Fruit fly (Drosophila melanogaster): ENCODE results near the gene Ssdp.

Gene Ssdp

DNA sequence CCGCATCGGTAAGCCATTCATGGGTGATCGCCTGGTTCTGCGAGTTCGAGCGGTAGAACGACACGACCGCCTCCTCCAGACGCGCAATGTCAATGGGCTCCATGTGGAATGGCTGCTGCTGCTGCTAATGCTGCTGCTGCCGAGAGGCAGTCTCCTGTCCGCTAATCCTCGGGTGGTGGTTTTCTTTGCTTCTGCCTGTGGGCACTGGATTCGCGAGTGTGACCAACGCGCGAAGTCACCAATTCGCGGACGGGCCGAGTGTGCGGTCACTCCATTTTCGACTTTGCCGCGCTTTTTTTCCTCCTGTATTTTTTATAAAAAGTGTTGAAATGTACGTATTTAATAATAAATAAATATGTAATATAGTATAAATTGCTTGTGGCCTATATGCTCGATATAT lies 16.2 kb downstream of the Ssdp start, which contains the start of gene cdm:
TSS of gene cdm (minus strand) at position 236 of the 400 bp plus-strand sequence.
- TF ChIP-seq CG14711 (tag; optimal IDR thresholded peaks at IDR 0.05) (no peak), bab1 (GFP tag; optimal IDR thresholded peaks at IDR 0.05) (peak; percentile 62)

DNA sequence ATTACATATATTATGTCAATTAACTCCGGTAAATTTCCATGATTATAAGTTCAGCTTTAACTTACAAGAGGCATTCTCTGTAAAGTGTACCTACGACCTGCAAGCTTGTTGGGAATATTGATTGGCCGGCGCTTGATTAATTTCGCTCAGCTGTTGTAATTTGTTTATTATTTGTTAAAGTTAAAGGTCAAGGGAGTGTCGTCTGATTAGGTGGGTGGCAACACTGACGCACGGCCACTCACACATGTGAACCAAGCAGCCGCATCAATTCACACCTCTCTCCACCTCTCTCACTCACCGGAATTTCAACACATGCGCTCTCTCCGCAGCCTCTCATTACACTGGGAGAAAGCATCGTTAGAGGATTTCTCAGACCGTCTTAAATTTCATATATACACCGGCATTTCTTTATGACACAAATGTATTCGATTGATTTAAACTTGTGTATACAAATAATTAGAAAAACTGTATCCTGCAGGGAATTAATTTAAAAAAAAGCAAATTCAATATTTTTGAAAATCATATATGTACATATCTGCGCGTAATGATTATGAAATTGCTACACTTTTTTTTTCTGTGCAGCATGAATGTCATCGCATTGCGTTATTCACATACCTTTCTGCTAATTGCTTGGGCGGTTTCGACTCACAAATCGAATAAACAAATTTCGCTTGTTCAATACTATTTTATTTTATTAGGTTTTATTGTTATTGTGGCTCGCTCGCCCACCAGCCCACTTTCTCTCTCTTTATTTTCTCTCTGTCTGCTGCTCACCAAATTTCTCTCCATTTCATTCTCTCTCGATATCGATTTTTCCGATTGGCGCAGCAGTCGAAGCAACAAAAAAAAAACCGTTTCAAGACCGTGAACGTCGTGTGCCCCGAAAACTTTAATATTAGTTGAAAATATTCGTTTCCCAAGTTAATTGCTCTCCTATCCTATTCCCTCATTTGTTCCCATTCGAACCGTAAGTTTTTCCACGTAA lies 27.1 kb downstream of the Ssdp start:
- TF ChIP-seq toe (GFP tag; optimal IDR thresholded peaks at IDR 0.05) (peak; percentile 91), Clk (GFP tag; optimal IDR thresholded peaks at IDR 0.05) (peak; percentile 78), CG7045 (GFP tag; optimal IDR thresholded peaks at IDR 0.05) (peak; percentile 91), kay (GFP tag; ENCODE audit: borderline replicate concordance) (no peak), CG7101 (tag; optimal IDR thresholded peaks at IDR 0.05) (peak; percentile 89), CG11617 (GFP tag; optimal IDR thresholded peaks at IDR 0.05) (peak; percentile 91), Hr96 (GFP tag; optimal IDR thresholded peaks at IDR 0.05) (peak; percentile 79), CG14711 (tag; optimal IDR thresholded peaks at IDR 0.05) (peak; percentile 74), cnc (optimal IDR thresholded peaks at IDR 0.05) (no peak), Crg-1 (GFP tag; optimal IDR thresholded peaks at IDR 0.05) (peak; percentile 44), CG33017 (tag; optimal IDR thresholded peaks at IDR 0.05) (peak; percentile 91), pad (GFP tag; optimal IDR thresholded peaks at IDR 0.05) (peak; percentile 69), bab1 (GFP tag; optimal IDR thresholded peaks at IDR 0.05) (peak; percentile 54), CG12768 (GFP tag; optimal IDR thresholded peaks at IDR 0.05) (peak; percentile 89), tj (GFP tag; optimal IDR thresholded peaks at IDR 0.05) (peak; percentile 60), CG5204 (GFP tag; optimal IDR thresholded peaks at IDR 0.05) (peak; percentile 88), CG1620 (GFP tag; optimal IDR thresholded peaks at IDR 0.05) (peak; percentile 55), cic (GFP tag; optimal IDR thresholded peaks at IDR 0.05) (peak; percentile 70), Mnt (GFP tag; optimal IDR thresholded peaks at IDR 0.05) (peak; percentile 46), ovo (GFP tag; optimal IDR thresholded peaks at IDR 0.05) (peak; percentile 35)

DNA sequence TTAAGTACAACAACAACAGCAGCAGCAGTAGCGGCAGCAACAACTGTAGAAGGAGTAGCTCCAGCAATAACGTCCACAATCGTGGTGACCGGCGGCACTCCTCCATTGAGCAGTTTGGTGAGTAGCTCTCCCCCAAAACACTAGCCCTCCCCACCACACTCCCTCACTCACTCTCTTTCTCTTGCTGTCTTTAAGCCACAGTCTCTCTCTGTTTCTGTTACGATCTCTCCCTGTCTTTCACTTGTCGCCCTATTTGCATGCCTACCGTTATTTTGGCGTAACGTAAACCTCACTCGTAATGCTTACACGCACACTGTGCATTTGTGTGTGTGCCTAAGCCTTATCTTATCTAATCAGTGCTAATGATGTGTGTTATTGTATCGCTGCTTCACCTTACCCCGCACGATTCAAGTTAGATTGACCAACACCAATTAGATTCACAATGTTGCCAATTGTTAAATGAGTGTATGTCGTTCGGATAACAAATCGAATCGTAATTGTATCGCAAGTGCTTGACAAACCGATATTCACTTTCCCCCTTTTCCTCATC lies 29.3 kb downstream of the Ssdp start:
- TF ChIP-seq pad (GFP tag; optimal IDR thresholded peaks at IDR 0.05) (peak; percentile 97), CG12768 (GFP tag; optimal IDR thresholded peaks at IDR 0.05) (no peak), CG7101 (tag; optimal IDR thresholded peaks at IDR 0.05) (peak; percentile 14), Clk (GFP tag; optimal IDR thresholded peaks at IDR 0.05) (no peak), CG5204 (GFP tag; optimal IDR thresholded peaks at IDR 0.05) (no peak), Crg-1 (GFP tag; optimal IDR thresholded peaks at IDR 0.05) (no peak), Hr96 (GFP tag; optimal IDR thresholded peaks at IDR 0.05) (no peak), toe (GFP tag; optimal IDR thresholded peaks at IDR 0.05) (no peak), kay (GFP tag; ENCODE audit: borderline replicate concordance) (no peak), CG7045 (GFP tag; optimal IDR thresholded peaks at IDR 0.05) (no peak), CG1620 (GFP tag; optimal IDR thresholded peaks at IDR 0.05) (no peak), CG33017 (tag; optimal IDR thresholded peaks at IDR 0.05) (no peak), CG14711 (tag; optimal IDR thresholded peaks at IDR 0.05) (peak; percentile 32), cic (GFP tag; optimal IDR thresholded peaks at IDR 0.05) (peak; percentile 42), bab1 (GFP tag; optimal IDR thresholded peaks at IDR 0.05) (no peak), tj (GFP tag; optimal IDR thresholded peaks at IDR 0.05) (no peak), cnc (optimal IDR thresholded peaks at IDR 0.05) (no peak), CG11617 (GFP tag; optimal IDR thresholded peaks at IDR 0.05) (peak; percentile 2), ovo (GFP tag; optimal IDR thresholded peaks at IDR 0.05) (peak; percentile 86), Mnt (GFP tag; optimal IDR thresholded peaks at IDR 0.05) (peak; percentile 27)

DNA sequence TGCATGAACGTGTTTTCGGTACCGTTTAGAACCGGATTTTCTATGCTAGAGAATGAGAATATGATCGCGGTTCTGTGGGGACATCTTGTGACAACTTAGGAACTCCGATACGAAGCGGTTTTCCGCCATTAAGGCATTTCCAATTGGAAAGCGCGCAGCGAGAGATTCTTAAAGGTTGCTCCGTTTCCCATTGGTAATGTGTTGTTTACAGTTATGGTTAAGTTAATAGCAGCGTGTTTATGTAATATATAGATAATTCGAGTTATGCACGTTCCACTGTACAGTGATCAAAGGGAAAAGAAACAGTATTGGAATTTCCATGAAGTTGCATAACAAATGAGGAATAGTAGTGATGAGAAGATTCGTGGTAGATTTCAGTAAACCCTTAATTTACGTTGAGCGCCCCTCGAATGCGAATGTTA lies 30.5 kb downstream of the Ssdp start:
- TF ChIP-seq CG33017 (tag; optimal IDR thresholded peaks at IDR 0.05) (peak; percentile 42), cic (GFP tag; optimal IDR thresholded peaks at IDR 0.05) (peak; percentile 47), kay (GFP tag; ENCODE audit: borderline replicate concordance) (no peak), toe (GFP tag; optimal IDR thresholded peaks at IDR 0.05) (no peak), CG12768 (GFP tag; optimal IDR thresholded peaks at IDR 0.05) (peak; percentile 61), ovo (GFP tag; optimal IDR thresholded peaks at IDR 0.05) (peak; percentile 47), CG14711 (tag; optimal IDR thresholded peaks at IDR 0.05) (no peak), Hr96 (GFP tag; optimal IDR thresholded peaks at IDR 0.05) (peak; percentile 6), Crg-1 (GFP tag; optimal IDR thresholded peaks at IDR 0.05) (no peak), tj (GFP tag; optimal IDR thresholded peaks at IDR 0.05) (no peak), CG7045 (GFP tag; optimal IDR thresholded peaks at IDR 0.05) (peak; percentile 54), Clk (GFP tag; optimal IDR thresholded peaks at IDR 0.05) (no peak), CG7101 (tag; optimal IDR thresholded peaks at IDR 0.05) (no peak), cnc (optimal IDR thresholded peaks at IDR 0.05) (no peak), CG11617 (GFP tag; optimal IDR thresholded peaks at IDR 0.05) (no peak), pad (GFP tag; optimal IDR thresholded peaks at IDR 0.05) (no peak), Mnt (GFP tag; optimal IDR thresholded peaks at IDR 0.05) (no peak), CG1620 (GFP tag; optimal IDR thresholded peaks at IDR 0.05) (no peak), CG5204 (GFP tag; optimal IDR thresholded peaks at IDR 0.05) (no peak)

DNA sequence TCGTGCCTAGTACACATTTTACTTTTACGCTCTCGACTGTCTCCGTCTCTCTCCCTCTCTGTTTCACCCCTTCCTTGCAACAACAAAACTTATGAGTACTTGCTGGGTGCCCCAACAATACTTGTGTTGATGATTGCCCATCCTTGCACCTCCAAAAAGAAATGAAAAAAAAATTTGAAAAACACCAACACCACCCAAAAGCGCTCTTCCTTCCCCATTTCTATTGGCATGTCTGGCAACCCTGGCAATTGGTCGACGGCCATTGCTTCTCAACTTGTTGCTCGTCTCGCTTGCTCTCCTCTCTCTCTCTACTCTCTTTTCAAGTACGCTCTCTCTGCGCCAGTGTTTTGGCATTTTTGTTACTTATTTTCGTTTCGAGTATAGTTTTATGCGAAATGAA lies 31.0 kb downstream of the Ssdp start:
- peak; percentile 37 for TF ChIP-seq toe (GFP tag; optimal IDR thresholded peaks at IDR 0.05)
- no peak for TF ChIP-seq Hr96 (GFP tag; optimal IDR thresholded peaks at IDR 0.05)
- TF ChIP-seq bab1 (GFP tag; optimal IDR thresholded peaks at IDR 0.05): peak; percentile 37
- TF ChIP-seq pad (GFP tag; optimal IDR thresholded peaks at IDR 0.05): peak; percentile 17
- peak; percentile 82 for TF ChIP-seq CG12768 (GFP tag; optimal IDR thresholded peaks at IDR 0.05)
- peak; percentile 22 for TF ChIP-seq cic (GFP tag; optimal IDR thresholded peaks at IDR 0.05)
- TF ChIP-seq Mnt (GFP tag; optimal IDR thresholded peaks at IDR 0.05): no peak
- TF ChIP-seq CG1620 (GFP tag; optimal IDR thresholded peaks at IDR 0.05): no peak
- no peak for TF ChIP-seq ovo (GFP tag; optimal IDR thresholded peaks at IDR 0.05)
- peak; percentile 73 for TF ChIP-seq CG7101 (tag; optimal IDR thresholded peaks at IDR 0.05)
- peak; percentile 89 for TF ChIP-seq CG14711 (tag; optimal IDR thresholded peaks at IDR 0.05)
- no peak for TF ChIP-seq cnc (optimal IDR thresholded peaks at IDR 0.05)
- peak; percentile 66 for TF ChIP-seq Clk (GFP tag; optimal IDR thresholded peaks at IDR 0.05)
- no peak for TF ChIP-seq Crg-1 (GFP tag; optimal IDR thresholded peaks at IDR 0.05)
- TF ChIP-seq CG11617 (GFP tag; optimal IDR thresholded peaks at IDR 0.05): peak; percentile 13
- TF ChIP-seq CG33017 (tag; optimal IDR thresholded peaks at IDR 0.05): peak; percentile 25
- peak; percentile 65 for TF ChIP-seq CG7045 (GFP tag; optimal IDR thresholded peaks at IDR 0.05)
- TF ChIP-seq tj (GFP tag; optimal IDR thresholded peaks at IDR 0.05): no peak
- no peak for TF ChIP-seq CG5204 (GFP tag; optimal IDR thresholded peaks at IDR 0.05)
- no peak for TF ChIP-seq kay (GFP tag; ENCODE audit: borderline replicate concordance)
